Fruit fly (Drosophila melanogaster) whole organism, wandering third instar larva: ENCODE data around the gene Ca-beta.

Experiments used
- Abd-B ChIP-seq: fragments of >200 bp; optimal IDR thresholded peaks from 2 replicates; lab custom pipeline; 2017; ENCODE audit warnings: missing biosample characterization, missing genetic modification characterization
- CG32264 ChIP-seq: fragments of 200-800 bp; sonication (Bioruptor generic); optimal IDR thresholded peaks from 2 replicates; lab custom pipeline; 2016; ENCODE audit warnings: missing biosample characterization, missing genetic modification characterization
- CG9705 ChIP-seq: fragments of 200-800 bp; sonication (Bioruptor generic); optimal IDR thresholded peaks from 2 replicates; lab custom pipeline; 2018; ENCODE audit warnings: missing biosample characterization, mild to moderate bottlenecking, missing genetic modification characterization
- Dfd ChIP-seq: fragments of >200 bp; optimal IDR thresholded peaks from 2 replicates; lab custom pipeline; 2017; ENCODE audit warnings: missing biosample characterization, missing genetic modification characterization
- Dif ChIP-seq: fragments of 200-275, 200-300 bp; sonication (Bioruptor generic); optimal IDR thresholded peaks from 2 replicates; lab custom pipeline; 2018; ENCODE audit warnings: missing biosample characterization, missing genetic modification characterization; ENCODE audit not compliant: partially characterized antibody
- GATAd ChIP-seq: sonication (Bioruptor generic); optimal IDR thresholded peaks from 2 replicates; lab custom pipeline; 2016; ENCODE audit warnings: missing biosample characterization, missing genetic modification characterization
- HLH106 ChIP-seq: fragments of 200-800 bp; optimal IDR thresholded peaks from 3 replicates; lab custom pipeline; 2019; ENCODE audit warnings: missing biosample characterization, mild to moderate bottlenecking, missing genetic modification characterization, moderate library complexity
- Hnf4 ChIP-seq: fragments of 200-800 bp; sonication (Bioruptor generic); optimal IDR thresholded peaks from 2 replicates; lab custom pipeline; 2016; ENCODE audit warnings: missing biosample characterization, mild to moderate bottlenecking, missing genetic modification characterization
- Hr78 ChIP-seq: fragments of >200 bp; optimal IDR thresholded peaks from 2 replicates; lab custom pipeline; 2017; ENCODE audit warnings: missing biosample characterization, missing genetic modification characterization
- Jra ChIP-seq: sonication (Bioruptor generic); optimal IDR thresholded peaks from 2 replicates; lab custom pipeline; 2016; ENCODE audit warnings: missing biosample characterization, missing genetic modification characterization
- Mio ChIP-seq: sonication (Bioruptor generic); optimal IDR thresholded peaks from 2 replicates; lab custom pipeline; 2016; ENCODE audit warnings: missing biosample characterization, missing genetic modification characterization
- Myc ChIP-seq: fragments of >200 bp; optimal IDR thresholded peaks from 2 replicates; lab custom pipeline; 2017
- N ChIP-seq: fragments of >200 bp; optimal IDR thresholded peaks from 2 replicates; lab custom pipeline; 2018; ENCODE audit warnings: missing biosample characterization, missing external identifiers, missing genetic modification characterization
- OdsH ChIP-seq: fragments of 200-800 bp; sonication (Bioruptor generic); optimal IDR thresholded peaks from 2 replicates; lab custom pipeline; 2016; ENCODE audit warnings: missing biosample characterization, mild to moderate bottlenecking, missing genetic modification characterization
- Rel ChIP-seq, 2 experiments: fragments of 200-800 bp; sonication (Bioruptor generic) in 1 of 2; optimal IDR thresholded peaks; 2 replicates in 1 of 2; 3 replicates in 1 of 2; lab custom pipeline; 2016 to 2019; ENCODE audit warnings: mild to moderate bottlenecking in 2 of 2, missing biosample characterization in 2 of 2, missing genetic modification characterization in 2 of 2, moderate library complexity in 1 of 2
- Sp1 ChIP-seq: fragments of 200-800 bp; sonication (Bioruptor generic); optimal IDR thresholded peaks from 3 replicates; lab custom pipeline; 2019; ENCODE audit warnings: missing biosample characterization, mild to moderate bottlenecking, missing genetic modification characterization, moderate library complexity
- Vsx2 ChIP-seq: fragments of 200-300, 225-300 bp; sonication (Bioruptor generic); optimal IDR thresholded peaks from 2 replicates; lab custom pipeline; 2018; ENCODE audit warnings: missing biosample characterization, missing genetic modification characterization; ENCODE audit not compliant: partially characterized antibody
- br ChIP-seq: fragments of 200-800 bp; sonication (Bioruptor generic); optimal IDR thresholded peaks from 2 replicates; lab custom pipeline; 2016; ENCODE audit warnings: missing biosample characterization, missing genetic modification characterization
- brk ChIP-seq: fragments of 200-800 bp; sonication (Bioruptor generic); optimal IDR thresholded peaks from 2 replicates; lab custom pipeline; 2016; ENCODE audit warnings: missing biosample characterization, mild to moderate bottlenecking, missing genetic modification characterization
- dl ChIP-seq, 2 experiments: fragments of 175-275, 200-275 bp in 1 of 2; fragments of 200-275 bp in 1 of 2; sonication (Bioruptor generic); optimal IDR thresholded peaks; lab custom pipeline; 2018; ENCODE audit warnings: mild to moderate bottlenecking in 2 of 2, missing biosample characterization in 2 of 2, missing genetic modification characterization in 2 of 2, moderate library complexity in 2 of 2; ENCODE audit not compliant: partially characterized antibody in 2 of 2, insufficient read depth in 1 of 2
- dmrt93B ChIP-seq: fragments of 200-800 bp; sonication (Bioruptor generic); optimal IDR thresholded peaks from 2 replicates; lab custom pipeline; 2018; ENCODE audit warnings: missing biosample characterization, mild to moderate bottlenecking, missing genetic modification characterization
- dsf ChIP-seq: sonication (Bioruptor generic); optimal IDR thresholded peaks from 2 replicates; lab custom pipeline; 2016; ENCODE audit warnings: missing biosample characterization, missing genetic modification characterization, borderline replicate concordance
- ey ChIP-seq: fragments of 200-800 bp; sonication (Bioruptor generic); optimal IDR thresholded peaks from 2 replicates; lab custom pipeline; 2016; ENCODE audit warnings: missing biosample characterization, missing genetic modification characterization
- foxo ChIP-seq, 2 experiments: fragments of 200-800 bp; sonication (Bioruptor generic); optimal IDR thresholded peaks; 2 replicates in 1 of 2; 3 replicates in 1 of 2; lab custom pipeline; 2016 to 2017; ENCODE audit warnings: missing biosample characterization in 2 of 2, missing genetic modification characterization in 2 of 2
- fru ChIP-seq: fragments of 200-800 bp; sonication (Bioruptor generic); optimal IDR thresholded peaks from 3 replicates; lab custom pipeline; 2016; ENCODE audit warnings: missing biosample characterization, mild to moderate bottlenecking, missing genetic modification characterization
- h ChIP-seq: fragments of 200-800 bp; sonication (Bioruptor generic); optimal IDR thresholded peaks from 3 replicates; lab custom pipeline; 2016; ENCODE audit warnings: missing biosample characterization, mild to moderate bottlenecking, missing genetic modification characterization
- jim ChIP-seq: fragments of 175-275, 200-325 bp; sonication (Bioruptor generic); optimal IDR thresholded peaks from 2 replicates; lab custom pipeline; 2016; ENCODE audit warnings: missing biosample characterization, mild to moderate bottlenecking, missing genetic modification characterization
- lola ChIP-seq: fragments of >200 bp; optimal IDR thresholded peaks from 2 replicates; lab custom pipeline; 2017; ENCODE audit warnings: missing biosample characterization, missing genetic modification characterization
- pan ChIP-seq: fragments of >200 bp; optimal IDR thresholded peaks from 2 replicates; lab custom pipeline; 2017
- rgr ChIP-seq: fragments of 200-800 bp; sonication (Bioruptor generic); optimal IDR thresholded peaks from 3 replicates; lab custom pipeline; 2016; ENCODE audit warnings: missing biosample characterization, mild to moderate bottlenecking, missing genetic modification characterization
- sage ChIP-seq: fragments of 200-800 bp; sonication (Bioruptor generic); optimal IDR thresholded peaks from 2 replicates; lab custom pipeline; 2016; ENCODE audit warnings: missing biosample characterization, mild to moderate bottlenecking, missing genetic modification characterization
- sv ChIP-seq: fragments of 200-800 bp; sonication (Bioruptor generic); optimal IDR thresholded peaks from 3 replicates; lab custom pipeline; 2016; ENCODE audit warnings: missing biosample characterization, missing genetic modification characterization
- tai ChIP-seq: sonication (Bioruptor generic); optimal IDR thresholded peaks from 2 replicates; lab custom pipeline; 2016; ENCODE audit warnings: missing biosample characterization, missing genetic modification characterization
- usp ChIP-seq: fragments of >200 bp; optimal IDR thresholded peaks from 2 replicates; lab custom pipeline; 2017; ENCODE audit warnings: missing biosample characterization, missing genetic modification characterization
- woc ChIP-seq: sonication (Bioruptor generic); optimal IDR thresholded peaks from 2 replicates; lab custom pipeline; 2016; ENCODE audit warnings: missing biosample characterization, mild to moderate bottlenecking, missing genetic modification characterization

Gene Ca-beta

dm6 chr2L:11199068-11199467 is 4.3 kb downstream of the Ca-beta start:
- TF ChIP-seq usp (GFP tag; lab: Kevin White, UChicago), result no peak
- no peak for TF ChIP-seq br (GFP tag; lab: Kevin White, UChicago)
- TF ChIP-seq Sp1 (GFP tag; lab: Kevin White, UChicago), result no peak
- TF ChIP-seq sv (GFP tag; lab: Kevin White, UChicago), result peak; percentile 70
- no peak for TF ChIP-seq CG32264 (GFP tag; lab: Kevin White, UChicago)
- no peak for TF ChIP-seq jim
- no peak for TF ChIP-seq Mio (GFP tag; lab: Kevin White, UChicago)
- no peak for TF ChIP-seq fru (GFP tag; lab: Kevin White, UChicago)
- TF ChIP-seq, all 38 proteins: peak for 1

DNA sequence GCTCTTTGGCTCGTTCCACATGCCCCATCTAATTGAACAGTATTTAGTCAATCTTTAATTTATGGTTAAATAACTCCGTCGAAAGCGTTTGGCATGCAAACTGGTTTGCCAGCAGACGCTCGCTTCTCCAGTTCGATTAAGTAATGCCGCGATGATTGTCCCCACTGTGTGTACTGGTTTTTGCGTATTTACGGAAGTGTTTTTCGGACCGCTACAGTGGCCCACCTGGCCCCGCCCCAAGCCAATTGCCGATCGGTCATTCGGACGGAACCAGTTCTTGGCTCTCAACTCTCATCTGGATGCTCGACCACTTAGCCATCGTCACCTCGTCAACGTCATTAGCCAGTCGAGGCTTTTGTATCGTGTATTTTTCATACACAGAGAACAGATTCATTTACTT is 6.6 kb downstream of the Ca-beta start:
- TF ChIP-seq jim, result no peak
- TF ChIP-seq lola (GFP tag; lab: Kevin White, UChicago), result no peak
- no peak for TF ChIP-seq Sp1 (GFP tag; lab: Kevin White, UChicago)
- no peak for TF ChIP-seq tai (GFP tag; lab: Kevin White, UChicago)
- no peak for TF ChIP-seq HLH106 (tag; lab: Kevin White, UChicago)
- TF ChIP-seq Rel (GFP tag; optimal IDR thresholded peaks at IDR 0.05; lab: Kevin White, UChicago), result no peak
- no peak for TF ChIP-seq Rel (tag; optimal IDR thresholded peaks at IDR 0.05; lab: Kevin White, UChicago)
- TF ChIP-seq ey (GFP tag; lab: Kevin White, UChicago), result no peak
- no peak for TF ChIP-seq Vsx2 (GFP tag; lab: Kevin White, UChicago)
- no peak for TF ChIP-seq h (GFP tag; lab: Kevin White, UChicago)
- no peak for TF ChIP-seq Hnf4 (GFP tag; lab: Kevin White, UChicago)
- TF ChIP-seq Hr78 (GFP tag; lab: Kevin White, UChicago), result no peak
- no peak for TF ChIP-seq foxo (GFP tag; optimal IDR thresholded peaks at IDR 0.05; lab: Kevin White, UChicago)
- no peak for TF ChIP-seq Mio (GFP tag; lab: Kevin White, UChicago)

DNA sequence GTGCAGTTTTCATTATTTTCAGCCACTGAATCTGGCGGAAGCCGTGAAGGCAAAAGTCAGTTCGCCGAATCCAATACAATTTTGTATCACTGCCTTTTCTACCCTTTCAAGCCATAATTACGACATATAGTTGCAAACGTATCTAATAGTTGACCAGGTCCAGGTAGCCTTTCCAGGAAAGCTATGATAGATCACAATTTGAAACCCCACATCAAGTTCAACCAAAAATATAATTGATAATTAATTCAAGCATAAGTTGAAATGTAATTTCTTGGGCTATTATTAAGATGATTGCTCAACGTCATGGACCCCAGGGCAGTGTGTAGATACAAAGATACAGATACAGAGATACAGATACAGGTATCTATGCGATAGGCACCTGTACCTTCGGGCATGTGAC is 7.1 kb downstream of the Ca-beta start:
- no peak for TF ChIP-seq fru (GFP tag; lab: Kevin White, UChicago)
- TF ChIP-seq sv (GFP tag; lab: Kevin White, UChicago), result no peak
- TF ChIP-seq pan (lab: Kevin White, UChicago), result no peak
- TF ChIP-seq Myc (lab: Kevin White, UChicago), result no peak
- TF ChIP-seq CG9705 (GFP tag; lab: Kevin White, UChicago), result no peak
- no peak for TF ChIP-seq dl (GFP tag; optimal IDR thresholded peaks at IDR 0.05; lab: Kevin White, UChicago; ENCODE audit: insufficient read depth in 1 of 2, partially characterized antibody in 2 of 2)
- TF ChIP-seq Hr78 (GFP tag; lab: Kevin White, UChicago), result no peak
- TF ChIP-seq lola (GFP tag; lab: Kevin White, UChicago), result no peak
- no peak for TF ChIP-seq br (GFP tag; lab: Kevin White, UChicago)
- no peak for TF ChIP-seq dmrt93B (GFP tag; lab: Kevin White, UChicago)
- TF ChIP-seq foxo (GFP tag; optimal IDR thresholded peaks at IDR 0.05; lab: Kevin White, UChicago), result no peak
- no peak for TF ChIP-seq Dfd (GFP tag; lab: Kevin White, UChicago)
- TF ChIP-seq sage (GFP tag; lab: Kevin White, UChicago), result no peak
- no peak for TF ChIP-seq Hnf4 (GFP tag; lab: Kevin White, UChicago)
- TF ChIP-seq OdsH, result no peak

DNA sequence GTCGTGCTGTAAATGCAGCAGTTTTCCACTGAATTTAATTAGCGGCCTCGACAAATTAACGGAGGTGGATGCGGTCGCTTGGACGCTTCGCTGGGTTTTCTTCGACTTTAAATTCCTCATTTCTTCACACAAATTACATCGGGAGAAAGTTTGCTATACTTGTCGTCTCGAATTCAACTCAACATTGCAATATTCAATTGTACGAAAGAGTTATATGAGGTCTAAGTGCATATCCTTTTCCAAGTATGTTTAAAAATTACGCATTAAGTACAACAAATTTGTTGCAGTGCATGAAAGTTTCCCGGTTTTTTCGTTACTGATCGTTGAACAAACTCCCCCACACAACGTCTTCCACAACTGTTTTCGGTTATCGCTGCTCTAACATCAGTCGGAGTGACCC is 10.7 kb downstream of the Ca-beta start:
- TF ChIP-seq sv (GFP tag; lab: Kevin White, UChicago) (peak; percentile 10), tai (GFP tag; lab: Kevin White, UChicago) (no peak)

DNA sequence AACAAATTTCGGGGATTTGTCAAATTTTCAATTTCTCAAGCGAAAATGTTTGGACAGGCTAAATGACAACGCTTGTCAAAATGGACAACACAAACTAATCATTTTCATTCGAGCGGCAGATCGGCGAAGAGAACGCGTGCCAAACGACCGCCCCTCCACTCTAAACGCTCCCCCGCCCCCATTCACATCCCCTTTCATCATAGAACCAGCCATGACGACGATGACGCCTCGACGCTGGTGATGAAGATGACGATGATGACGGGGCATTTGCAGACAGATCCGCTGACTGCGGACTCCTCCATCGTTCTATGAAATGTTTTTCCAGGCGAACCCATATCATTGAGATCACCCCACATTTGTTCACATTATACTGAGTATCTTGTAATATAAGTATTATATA is 13.2 kb downstream of the Ca-beta start:
- no peak for TF ChIP-seq brk
- TF ChIP-seq Dfd (GFP tag; lab: Kevin White, UChicago), result no peak
- TF ChIP-seq N, result no peak

dm6 chr2L:11189116-11189449 is 14.3 kb downstream of the Ca-beta start:
- TF ChIP-seq dl (GFP tag; optimal IDR thresholded peaks at IDR 0.05; lab: Kevin White, UChicago; ENCODE audit: insufficient read depth in 1 of 2, partially characterized antibody in 2 of 2) (no peak), Myc (lab: Kevin White, UChicago) (no peak), Vsx2 (GFP tag; lab: Kevin White, UChicago) (no peak), Abd-B (GFP tag; lab: Kevin White, UChicago) (no peak), dsf (peak; percentile 13), lola (GFP tag; lab: Kevin White, UChicago) (no peak), sv (GFP tag; lab: Kevin White, UChicago) (no peak), Rel (GFP tag; optimal IDR thresholded peaks at IDR 0.05; lab: Kevin White, UChicago) (no peak), Rel (tag; optimal IDR thresholded peaks at IDR 0.05; lab: Kevin White, UChicago) (no peak), Mio (GFP tag; lab: Kevin White, UChicago) (no peak), br (GFP tag; lab: Kevin White, UChicago) (peak; percentile 44), brk (no peak), rgr (peak; percentile 79), pan (lab: Kevin White, UChicago) (no peak), sage (GFP tag; lab: Kevin White, UChicago) (no peak), usp (GFP tag; lab: Kevin White, UChicago) (no peak), Dif (GFP tag; lab: Kevin White, UChicago) (no peak), dmrt93B (GFP tag; lab: Kevin White, UChicago) (no peak), tai (GFP tag; lab: Kevin White, UChicago) (no peak), Jra (GFP tag; lab: Kevin White, UChicago) (no peak), Sp1 (GFP tag; lab: Kevin White, UChicago) (peak; percentile 69), woc (GFP tag; lab: Kevin White, UChicago) (peak; percentile 48), HLH106 (tag; lab: Kevin White, UChicago) (peak; percentile 23), CG9705 (GFP tag; lab: Kevin White, UChicago) (no peak), GATAd (no peak), CG32264 (GFP tag; lab: Kevin White, UChicago) (no peak), h (GFP tag; lab: Kevin White, UChicago) (peak; percentile 73), Hnf4 (GFP tag; lab: Kevin White, UChicago) (peak; percentile 33), OdsH (peak; percentile 88), Dfd (GFP tag; lab: Kevin White, UChicago) (no peak)
